Worm (Caenorhabditis elegans): ENCODE measurements around the gene col-158.
A peak's percentile ranks its signal among the peaks of the same experiment; 100 is the strongest.

Gene col-158

DNA sequence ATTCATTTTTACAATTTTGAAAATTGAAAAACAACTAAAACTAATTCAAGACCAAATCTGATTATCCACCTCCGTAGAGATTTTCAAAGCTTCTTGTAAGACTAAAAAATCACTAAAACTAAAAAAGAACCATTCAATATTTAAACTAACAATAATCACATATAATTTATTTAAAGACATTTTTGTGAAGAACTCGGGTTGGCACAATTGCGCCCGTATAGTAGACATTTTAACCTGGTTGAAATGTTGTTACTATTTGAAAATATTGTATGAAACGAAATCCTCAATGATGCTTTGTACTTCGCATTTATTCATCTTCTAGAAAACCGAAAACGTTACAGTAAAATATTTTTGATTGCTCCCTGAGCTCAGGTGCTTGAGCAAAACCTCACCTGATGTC, 26.6 kb downstream of the col-158 start:
- TF ChIP-seq pax-3 (tag; optimal IDR thresholded peaks at IDR 0.05) (no peak), lin-35 (GFP tag; optimal IDR thresholded peaks at IDR 0.05) (no peak), pag-3 (tag; optimal IDR thresholded peaks at IDR 0.05; ENCODE audit: borderline replicate concordance, insufficient read depth) (no peak), ceh-63 (GFP tag; optimal IDR thresholded peaks at IDR 0.05) (no peak), fkh-8 (tag; optimal IDR thresholded peaks at IDR 0.05) (no peak), efl-3 (GFP tag; optimal IDR thresholded peaks at IDR 0.05) (no peak), ztf-4 (tag; optimal IDR thresholded peaks at IDR 0.05) (no peak), Y116A8C.19 (tag; optimal IDR thresholded peaks at IDR 0.05; ENCODE audit: borderline replicate concordance) (no peak), ztf-11 (tag; optimal IDR thresholded peaks at IDR 0.05) (no peak), unc-62 (GFP tag; optimal IDR thresholded peaks at IDR 0.05) (no peak), nhr-11 (tag; optimal IDR thresholded peaks at IDR 0.05) (no peak), dpl-1 (GFP tag; optimal IDR thresholded peaks at IDR 0.05) (no peak)

DNA sequence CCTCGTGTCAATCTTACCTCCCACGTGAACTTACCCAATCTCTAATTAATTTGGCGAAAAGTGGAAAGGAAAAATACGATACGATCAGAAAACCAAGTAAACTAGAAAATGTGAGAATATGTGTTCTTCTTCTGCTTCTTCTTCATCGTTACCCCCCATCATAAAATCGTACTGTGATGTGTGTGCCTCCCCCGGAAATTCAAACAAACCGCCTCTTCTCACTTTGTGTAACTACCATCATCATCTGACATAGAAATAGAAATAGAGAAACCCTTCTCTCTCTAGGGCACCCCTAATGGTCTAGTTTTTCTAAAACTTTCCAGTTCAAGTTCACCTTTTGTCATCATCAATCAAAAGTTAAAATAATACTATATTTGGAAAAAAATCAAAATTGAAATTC, 28.4 kb downstream of the col-158 start:
- TF ChIP-seq ces-1 (GFP tag; optimal IDR thresholded peaks at IDR 0.05) (no peak), efl-1 (optimal IDR thresholded peaks at IDR 0.05) (no peak), efl-1 (GFP tag; optimal IDR thresholded peaks at IDR 0.05 in 1 of 2) (peak in 1 of 2 experiments; percentile 38)

DNA sequence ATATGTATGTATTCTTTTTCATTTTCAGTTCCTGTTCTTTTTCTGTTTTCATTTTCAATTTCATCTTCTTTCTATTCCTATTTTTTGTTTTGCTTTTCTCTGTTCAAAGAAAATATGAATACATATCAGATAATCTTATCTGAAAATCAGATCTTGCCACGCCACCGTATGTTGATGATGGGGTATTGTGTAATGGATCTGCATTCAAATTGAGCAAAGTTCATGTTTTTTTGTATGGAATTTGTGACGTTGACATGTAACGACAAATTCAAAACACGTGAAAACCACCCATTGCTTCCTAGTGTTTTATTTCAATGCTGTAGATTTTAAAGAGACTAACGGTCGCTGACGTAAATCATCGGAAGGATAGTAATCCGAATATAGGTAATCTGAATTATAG, 28.9 kb downstream of the col-158 start:
- TF ChIP-seq lin-14 (GFP tag; optimal IDR thresholded peaks at IDR 0.05) = peak; percentile 45
- TF ChIP-seq nhr-11 (tag; optimal IDR thresholded peaks at IDR 0.05) = no peak
- TF ChIP-seq nhr-85 (tag) = peak; percentile 64
- peak; percentile 23 for TF ChIP-seq snu-23 (GFP tag; optimal IDR thresholded peaks at IDR 0.05)
- TF ChIP-seq unc-86 (tag; optimal IDR thresholded peaks at IDR 0.05) = no peak
- TF ChIP-seq sptf-1 (tag; optimal IDR thresholded peaks at IDR 0.05) = no peak
- peak; percentile 39 for TF ChIP-seq nhr-20 (tag; optimal IDR thresholded peaks at IDR 0.05)
- no peak for TF ChIP-seq aha-1 (tag; optimal IDR thresholded peaks at IDR 0.05)
- TF ChIP-seq elt-2 (tag; optimal IDR thresholded peaks at IDR 0.05) = no peak
- no peak for TF ChIP-seq ceh-63 (GFP tag; optimal IDR thresholded peaks at IDR 0.05)
- no peak for TF ChIP-seq ets-5 (GFP tag; IDR thresholded peaks at IDR 0.05)
- TF ChIP-seq efl-1 (optimal IDR thresholded peaks at IDR 0.05) = no peak
- peak in 1 of 2 experiments; percentile 12 for TF ChIP-seq efl-1 (GFP tag; optimal IDR thresholded peaks at IDR 0.05 in 1 of 2)
- TF ChIP-seq nhr-76 (tag; optimal IDR thresholded peaks at IDR 0.05) = no peak
- TF ChIP-seq tlp-1 (tag; optimal IDR thresholded peaks at IDR 0.05) = no peak
- peak; percentile 32; the same call in 1 of the 2 replicates for TF ChIP-seq nhr-19 (GFP tag; conservative IDR thresholded peaks at IDR 0.05)
- no peak for TF ChIP-seq grh-1 (GFP tag; IDR thresholded peaks at IDR 0.05)
- TF ChIP-seq nhr-47 (tag; optimal IDR thresholded peaks at IDR 0.05) = no peak
- TF ChIP-seq hlh-17 (GFP tag; optimal IDR thresholded peaks at IDR 0.05; ENCODE audit: borderline replicate concordance) = no peak
- TF ChIP-seq egl-27 (tag; optimal IDR thresholded peaks at IDR 0.05) = no peak
- peak in 1 of 2 experiments; percentile 19 for TF ChIP-seq lin-35 (GFP tag; optimal IDR thresholded peaks at IDR 0.05)
- no peak for TF ChIP-seq lin-13 (GFP tag; optimal IDR thresholded peaks at IDR 0.05)
- peak; percentile 3 for TF ChIP-seq unc-130 (tag; optimal IDR thresholded peaks at IDR 0.05)
- no peak for TF ChIP-seq nhr-28 (tag; optimal IDR thresholded peaks at IDR 0.05)
- no peak for TF ChIP-seq fkh-10 (GFP tag; optimal IDR thresholded peaks at IDR 0.05)
- TF ChIP-seq mep-1 (tag; optimal IDR thresholded peaks at IDR 0.05) = peak; percentile 23
- TF ChIP-seq ceh-90 (tag; optimal IDR thresholded peaks at IDR 0.05) = no peak
- peak in 1 of 2 experiments; percentile 16 for TF ChIP-seq lsy-2 (tag; optimal IDR thresholded peaks at IDR 0.05)
- TF ChIP-seq nhr-90 (tag; optimal IDR thresholded peaks at IDR 0.05; ENCODE audit: poor library complexity) = no peak
- TF ChIP-seq nhr-237 (tag; optimal IDR thresholded peaks at IDR 0.05) = no peak
- TF ChIP-seq nhr-71 (tag; optimal IDR thresholded peaks at IDR 0.05) = peak; percentile 11
- no peak for TF ChIP-seq isw-1 (GFP tag; IDR thresholded peaks at IDR 0.05)
- no peak for TF ChIP-seq zip-4 (GFP tag; optimal IDR thresholded peaks at IDR 0.05)
- TF ChIP-seq dpl-1 (GFP tag; optimal IDR thresholded peaks at IDR 0.05) = no peak
